Fruit fly (Drosophila melanogaster) whole organism, embryonic: ENCODE measurements around the gene Rpp30.

ENCODE experiments used
- Asciz ChIP-seq: fragments of 200-800 bp; sonication (Bioruptor generic); optimal IDR thresholded peaks from 2 replicates; lab custom pipeline; 2017; ENCODE audit warnings: missing biosample characterization, mild to moderate bottlenecking, missing genetic modification characterization, missing genetic modification reagents
- CG10431 ChIP-seq: fragments of 200-800 bp; sonication (Bioruptor generic); optimal IDR thresholded peaks from 3 replicates; lab custom pipeline; 2018; ENCODE audit warnings: missing biosample characterization, mild to moderate bottlenecking, missing genetic modification characterization
- CG11456 ChIP-seq: fragments of 200-800 bp; sonication (Bioruptor generic); IDR thresholded peaks from 3 replicates; pipeline ENCODE4 v1.3.6; 2022; ENCODE audit warnings: missing biosample characterization, missing genetic modification characterization
- CG11723 ChIP-seq: fragments of 200-800 bp; sonication (Bioruptor generic); optimal IDR thresholded peaks from 2 replicates; lab custom pipeline; 2017; ENCODE audit warnings: missing biosample characterization, mild to moderate bottlenecking, missing genetic modification characterization
- CG12071 ChIP-seq: fragments of 200-800 bp; sonication (Bioruptor generic); optimal IDR thresholded peaks from 3 replicates; lab custom pipeline; 2018; ENCODE audit warnings: missing biosample characterization, mild to moderate bottlenecking, missing genetic modification characterization
- CG12942 ChIP-seq: fragments of 200-800 bp; sonication (Bioruptor generic); optimal IDR thresholded peaks from 3 replicates; lab custom pipeline; 2016; ENCODE audit warnings: missing biosample characterization, missing genetic modification characterization
- CG14860 ChIP-seq: fragments of 200-800 bp; sonication (Bioruptor generic); IDR thresholded peaks from 3 replicates; pipeline ENCODE4 v1.3.6; 2022; ENCODE audit warnings: missing biosample characterization, missing genetic modification characterization; ENCODE audit not compliant: partially characterized antibody
- CG15479 ChIP-seq: fragments of 200-800 bp; sonication (Bioruptor generic); optimal IDR thresholded peaks from 3 replicates; lab custom pipeline; 2019; ENCODE audit warnings: missing biosample characterization, mild to moderate bottlenecking, missing genetic modification characterization, moderate library complexity
- CG1602 ChIP-seq: fragments of 200-800 bp; sonication (Bioruptor generic); optimal IDR thresholded peaks from 3 replicates; lab custom pipeline; 2016; ENCODE audit warnings: missing biosample characterization, missing genetic modification characterization
- CG18011 ChIP-seq: fragments of 200-800 bp; sonication (Bioruptor generic); optimal IDR thresholded peaks from 2 replicates; lab custom pipeline; 2017; ENCODE audit warnings: missing biosample characterization, missing genetic modification characterization, mild to moderate bottlenecking, moderate library complexity, missing genotype
- CG30020 ChIP-seq: fragments of 200-800 bp; optimal IDR thresholded peaks from 2 replicates; lab custom pipeline; 2019; ENCODE audit warnings: missing biosample characterization, mild to moderate bottlenecking, missing genetic modification characterization, moderate library complexity
- CG34422 ChIP-seq: fragments of 200-800 bp; sonication (Bioruptor generic); IDR thresholded peaks from 3 replicates; pipeline ENCODE4 v1.3.6; 2022; ENCODE audit warnings: missing biosample characterization, missing genetic modification characterization
- CG4360 ChIP-seq: fragments of 200-800 bp; sonication (Bioruptor generic); IDR thresholded peaks from 2 replicates; pipeline ENCODE4 v1.3.6; 2022; ENCODE audit warnings: missing biosample characterization, missing genetic modification characterization
- CG43689 ChIP-seq: fragments of 200-800 bp; sonication (Bioruptor generic); IDR thresholded peaks from 2 replicates; pipeline ENCODE4 v1.3.6; 2022; ENCODE audit warnings: missing biosample characterization, missing genetic modification characterization
- CG5245 ChIP-seq: fragments of 200-800 bp; sonication (Bioruptor generic); optimal IDR thresholded peaks from 3 replicates; lab custom pipeline; 2016; ENCODE audit warnings: missing biosample characterization, missing genetic modification characterization
- CG9609 ChIP-seq: fragments of 200-800 bp; sonication (Bioruptor generic); optimal IDR thresholded peaks from 3 replicates; lab custom pipeline; 2016; ENCODE audit warnings: missing biosample characterization, missing genetic modification characterization
- D ChIP-seq, 2 experiments: fragments of 200-800 bp in 1 of 2; fragments of >200 bp in 1 of 2; sonication (Bioruptor generic) in 1 of 2; optimal IDR thresholded peaks; 2 replicates in 1 of 2; 3 replicates in 1 of 2; lab custom pipeline; 2017; ENCODE audit warnings: mild to moderate bottlenecking in 1 of 2, missing biosample characterization in 1 of 2, missing genetic modification characterization in 1 of 2, missing genetic modification reagents in 1 of 2
- Dip2 ChIP-seq: fragments of 200-800 bp; sonication (Bioruptor generic); IDR thresholded peaks from 2 replicates; pipeline ENCODE4 v1.3.6; 2022; ENCODE audit warnings: missing biosample characterization, missing genetic modification characterization
- Drgx ChIP-seq: fragments of 200-800 bp; sonication (Bioruptor generic); IDR thresholded peaks from 2 replicates; pipeline ENCODE4 v1.3.6; 2022; ENCODE audit warnings: missing biosample characterization, missing genetic modification characterization
- ERR ChIP-seq: fragments of 200-800 bp; sonication (Bioruptor generic); optimal IDR thresholded peaks from 2 replicates; lab custom pipeline; 2016; ENCODE audit warnings: missing biosample characterization, missing genetic modification characterization
- Ets65A ChIP-seq: fragments of 200-800 bp; sonication (Bioruptor generic); peaks from one replicate; lab custom pipeline; 2016; ENCODE audit warnings: missing biosample characterization, missing genetic modification characterization
- Gsc ChIP-seq: fragments of 200-800 bp; sonication (Bioruptor generic); IDR thresholded peaks from 2 replicates; pipeline ENCODE4 v1.3.6; 2022; ENCODE audit warnings: missing biosample characterization, missing genetic modification characterization
- H2.0 ChIP-seq: fragments of 200-800 bp; sonication (Bioruptor generic); IDR thresholded peaks from 2 replicates; pipeline ENCODE4 v1.3.6; 2022; ENCODE audit warnings: missing biosample characterization, missing genetic modification characterization
- HLH4C ChIP-seq: fragments of 200-800 bp; sonication (Bioruptor generic); IDR thresholded peaks from 3 replicates; pipeline ENCODE4 v1.3.6; 2022; ENCODE audit warnings: missing biosample characterization, missing genetic modification characterization; ENCODE audit not compliant: partially characterized antibody
- Hmx ChIP-seq: fragments of 200-800 bp; sonication (Bioruptor generic); optimal IDR thresholded peaks from 2 replicates; lab custom pipeline; 2016; ENCODE audit warnings: missing biosample characterization, missing genetic modification characterization
- Hr51 ChIP-seq, 2 experiments: fragments of 200-800 bp; sonication (Bioruptor generic); optimal IDR thresholded peaks; 2 replicates in 1 of 2; 3 replicates in 1 of 2; lab custom pipeline; 2016 to 2018; ENCODE audit warnings: missing biosample characterization in 2 of 2, missing genetic modification characterization in 2 of 2, mild to moderate bottlenecking in 1 of 2, moderate library complexity in 1 of 2
- MTF-1 ChIP-seq: fragments of 200-800 bp; sonication (Bioruptor generic); optimal IDR thresholded peaks from 2 replicates; lab custom pipeline; 2018; ENCODE audit warnings: missing biosample characterization, mild to moderate bottlenecking, missing genetic modification characterization, borderline replicate concordance
- Med ChIP-seq: fragments of 200-800 bp; sonication (Bioruptor generic); peaks from one replicate; lab custom pipeline; 2016; ENCODE audit warnings: missing biosample characterization, missing genetic modification characterization, mild to moderate bottlenecking, inconsistent platforms, moderate library complexity
- Scr ChIP-seq: fragments of 200-800 bp; sonication (Bioruptor generic); IDR thresholded peaks from 2 replicates; pipeline ENCODE4 v1.3.6; 2022; ENCODE audit warnings: missing biosample characterization, missing genetic modification characterization; ENCODE audit not compliant: partially characterized antibody
- Tbp ChIP-seq: fragments of >200 bp; optimal IDR thresholded peaks from 2 replicates; lab custom pipeline; 2018; ENCODE audit warnings: missing biosample characterization, missing genetic modification characterization
- br ChIP-seq: fragments of >200 bp; optimal IDR thresholded peaks from 2 replicates; lab custom pipeline; 2017
- bsh ChIP-seq, 2 experiments: fragments of 200-800 bp; sonication (Bioruptor generic); optimal IDR thresholded peaks; 2 replicates each; lab custom pipeline; 2017 to 2018; ENCODE audit warnings: mild to moderate bottlenecking in 2 of 2, missing biosample characterization in 2 of 2, missing genetic modification characterization in 2 of 2, moderate library complexity in 1 of 2
- cg ChIP-seq: fragments of 200-800 bp; sonication (Bioruptor generic); optimal IDR thresholded peaks from 3 replicates; lab custom pipeline; 2019; ENCODE audit warnings: missing biosample characterization, mild to moderate bottlenecking, missing genetic modification characterization, moderate library complexity
- chif ChIP-seq, 2 experiments: fragments of 200-800 bp; sonication (Bioruptor generic); optimal IDR thresholded peaks; 3 replicates each; lab custom pipeline; 2016; ENCODE audit warnings: missing biosample characterization in 2 of 2, missing genetic modification characterization in 2 of 2
- dpn ChIP-seq, 2 experiments: fragments of 200-800 bp; sonication (Bioruptor generic); optimal IDR thresholded peaks; 3 replicates each; lab custom pipeline; 2016; ENCODE audit warnings: missing biosample characterization in 2 of 2, missing genetic modification characterization in 2 of 2
- exex ChIP-seq: fragments of 200-800 bp; sonication (Bioruptor generic); optimal IDR thresholded peaks from 4 replicates; lab custom pipeline; 2018; ENCODE audit warnings: missing biosample characterization, mild to moderate bottlenecking, missing genetic modification characterization, moderate library complexity
- fd102C ChIP-seq: fragments of 200-800 bp; sonication (Bioruptor generic); optimal IDR thresholded peaks from 2 replicates; lab custom pipeline; 2018; ENCODE audit warnings: missing biosample characterization, mild to moderate bottlenecking, missing genetic modification characterization, moderate library complexity
- h ChIP-seq: fragments of >200 bp; optimal IDR thresholded peaks from 2 replicates; lab custom pipeline; 2017
- oc ChIP-seq: fragments of 200-800 bp; sonication (Bioruptor generic); optimal IDR thresholded peaks from 2 replicates; lab custom pipeline; 2018; ENCODE audit warnings: missing biosample characterization, mild to moderate bottlenecking, missing genetic modification characterization, moderate library complexity
- sc ChIP-seq, 3 experiments: fragments of >200 bp in 2 of 3; fragments of 200-800 bp in 1 of 3; sonication (Bioruptor generic) in 1 of 3; optimal IDR thresholded peaks; 2 replicates in 2 of 3; 3 replicates in 1 of 3; lab custom pipeline; 2017; ENCODE audit warnings: mild to moderate bottlenecking in 1 of 3, missing biosample characterization in 1 of 3, missing genetic modification characterization in 1 of 3, missing genetic modification reagents in 1 of 3
- scrt ChIP-seq: fragments of 200-800 bp; sonication (Bioruptor generic); optimal IDR thresholded peaks from 2 replicates; lab custom pipeline; 2018; ENCODE audit warnings: missing biosample characterization, mild to moderate bottlenecking, missing genetic modification characterization, moderate library complexity
- slbo ChIP-seq: fragments of 200-800 bp; sonication (Bioruptor generic); IDR thresholded peaks from 2 replicates; pipeline ENCODE4 v1.3.6; 2022; ENCODE audit warnings: missing biosample characterization, missing genetic modification characterization
- sna ChIP-seq: fragments of 200-800 bp; sonication (Bioruptor generic); IDR thresholded peaks from 2 replicates; pipeline ENCODE4 v1.3.6; 2022; ENCODE audit warnings: missing biosample characterization, missing genetic modification characterization; ENCODE audit not compliant: partially characterized antibody
- trem ChIP-seq: fragments of 200-800 bp; optimal IDR thresholded peaks from 3 replicates; lab custom pipeline; 2019; ENCODE audit warnings: missing biosample characterization, mild to moderate bottlenecking, missing genetic modification characterization, moderate library complexity
- usp ChIP-seq: fragments of >200 bp; optimal IDR thresholded peaks from 2 replicates; lab custom pipeline; 2017; ENCODE audit warnings: missing biosample characterization, missing genetic modification characterization

The Rpp30 gene

DNA sequence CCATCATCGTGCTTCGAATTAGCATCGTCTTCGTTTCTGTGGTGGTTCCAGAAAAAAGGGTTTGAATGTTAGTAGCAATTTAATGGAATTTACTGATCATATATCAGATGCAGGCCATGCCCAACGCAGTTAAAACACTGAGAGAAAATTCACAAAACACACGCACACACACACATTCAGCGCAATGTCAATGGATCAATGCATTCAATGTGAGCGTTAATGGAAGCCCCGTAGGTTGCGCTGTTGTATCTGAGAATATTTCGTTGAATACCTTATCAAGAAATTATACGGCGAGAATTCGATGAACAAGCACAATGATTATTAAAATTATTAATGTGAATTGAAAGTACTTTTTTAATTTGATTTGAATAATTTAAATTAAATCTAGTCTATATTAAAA lies 23.9 kb downstream of the Rpp30 start:
- TF ChIP-seq D (optimal IDR thresholded peaks at IDR 0.05; lab: Kevin White, UChicago) (no peak), D (GFP tag; optimal IDR thresholded peaks at IDR 0.05; lab: Kevin White, UChicago) (no peak), Ets65A (GFP tag; lab: Kevin White, UChicago) (peak; percentile 15)

DNA sequence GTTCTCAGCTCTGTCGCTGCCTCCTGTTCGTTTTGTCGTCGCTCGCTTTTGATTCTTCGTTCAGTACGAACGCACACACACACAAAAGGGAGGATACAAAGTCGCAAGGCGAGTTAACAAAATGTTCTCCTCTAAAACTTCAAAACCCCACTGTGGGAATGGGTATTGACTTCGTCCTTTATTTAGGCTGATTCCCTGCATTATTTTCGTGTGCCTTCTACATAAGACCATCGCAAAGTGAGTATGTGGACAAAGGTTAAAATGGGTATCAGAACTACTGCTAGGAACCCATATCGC lies 26.8 kb downstream of the Rpp30 start:
- TF ChIP-seq h (lab: Kevin White, UChicago) = no peak
- 0 out of 3 replicates have a peak, but pooled peaks have one; percentile 4 for TF ChIP-seq HLH4C

DNA sequence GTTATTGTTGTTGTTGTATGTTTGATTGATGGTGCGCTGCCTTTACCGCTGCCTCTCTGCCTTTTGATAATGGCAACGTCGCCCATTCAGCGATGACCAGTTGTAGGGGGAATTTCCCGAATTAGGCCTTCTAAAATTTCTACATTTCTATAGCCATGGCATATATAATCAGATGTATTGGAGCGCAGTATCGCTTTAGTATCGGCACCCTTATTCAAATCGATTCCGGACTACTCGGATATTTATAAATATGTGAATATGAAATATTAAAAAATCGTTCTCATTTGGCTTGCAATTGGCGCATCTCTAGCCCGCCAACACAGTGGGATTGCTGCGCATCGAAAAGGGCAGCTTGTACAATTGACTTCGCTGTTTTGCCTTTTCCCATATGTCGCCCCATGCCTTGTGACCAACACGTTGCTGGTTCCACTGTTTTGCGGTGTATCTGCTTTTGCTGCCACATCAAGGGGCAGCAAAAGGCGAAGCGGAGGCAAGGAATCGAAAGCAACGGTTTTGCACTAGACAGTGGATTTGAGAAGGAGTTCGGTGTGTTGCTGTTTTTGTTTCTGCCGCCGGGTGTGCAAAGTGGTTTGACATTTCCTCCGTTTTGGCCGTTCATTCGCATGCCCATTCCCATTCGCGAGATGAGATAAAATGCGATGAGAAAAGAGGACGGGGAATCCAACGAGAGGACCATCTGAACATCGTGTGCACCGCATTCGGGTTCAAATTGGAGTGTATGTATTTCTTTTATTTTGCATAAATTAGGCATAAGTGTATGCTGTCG lies 27.4 kb downstream of the Rpp30 start:
- TF ChIP-seq oc (tag; lab: Kevin White, UChicago) = no peak
- TF ChIP-seq CG5245 (GFP tag; lab: Kevin White, UChicago) = peak; percentile 39
- TF ChIP-seq CG11456 (GFP tag; lab: Robert Waterston, UW) = peak; percentile 68; the same call in 2 of the 3 replicates
- peak; percentile 49 to 56 for TF ChIP-seq chif (GFP tag; optimal IDR thresholded peaks at IDR 0.05; lab: Kevin White, UChicago)
- TF ChIP-seq Tbp (GFP tag; lab: Kevin White, UChicago) = no peak
- TF ChIP-seq MTF-1 (GFP tag; lab: Kevin White, UChicago) = peak; percentile 34
- no peak for TF ChIP-seq CG11723 (GFP tag; lab: Kevin White, UChicago)
- TF ChIP-seq Hmx (GFP tag; lab: Kevin White, UChicago) = no peak
- TF ChIP-seq Dip2 (GFP tag; lab: Robert Waterston, UW) = no peak
- TF ChIP-seq CG30020 (tag; lab: Kevin White, UChicago) = no peak
- peak; percentile 18 for TF ChIP-seq CG10431 (GFP tag; lab: Kevin White, UChicago)
- no peak; the same call in 2 of the 3 replicates for TF ChIP-seq CG34422
- peak; percentile 26 for TF ChIP-seq exex (tag; lab: Kevin White, UChicago)
- peak; percentile 31 for TF ChIP-seq CG9609
- TF ChIP-seq trem = no peak
- peak; percentile 79 for TF ChIP-seq Med
- no peak for TF ChIP-seq usp (GFP tag; lab: Kevin White, UChicago)
- TF ChIP-seq scrt (GFP tag; lab: Kevin White, UChicago) = peak; percentile 56
- TF ChIP-seq CG18011 = no peak
- no peak for TF ChIP-seq ERR (GFP tag; lab: Kevin White, UChicago)
- no peak for TF ChIP-seq cg (GFP tag; lab: Kevin White, UChicago)
- no peak for TF ChIP-seq br
- TF ChIP-seq sc (optimal IDR thresholded peaks at IDR 0.05; lab: Kevin White, UChicago) = no peak
- no peak for TF ChIP-seq sc (GFP tag; optimal IDR thresholded peaks at IDR 0.05; lab: Kevin White, UChicago)
- no peak for TF ChIP-seq sna
- peak; percentile 67 for TF ChIP-seq Drgx (GFP tag; lab: Robert Waterston, UW)
- no peak for TF ChIP-seq fd102C (GFP tag; lab: Kevin White, UChicago)
- peak; percentile 74; the same call in 1 of the 2 replicates for TF ChIP-seq slbo (GFP tag; lab: Robert Waterston, UW)
- TF ChIP-seq Asciz (GFP tag; lab: Kevin White, UChicago) = peak; percentile 16
- TF ChIP-seq Hr51 (GFP tag; optimal IDR thresholded peaks at IDR 0.05; lab: Kevin White, UChicago) = peak; percentile 44 to 70
- TF ChIP-seq CG1602 (GFP tag; lab: Kevin White, UChicago) = peak; percentile 41
- 0 out of 2 replicates have a peak, but pooled peaks have one; percentile 7 for TF ChIP-seq CG43689
- no peak for TF ChIP-seq CG4360 (GFP tag; lab: Robert Waterston, UW)
- peak; percentile 56 to 75 for TF ChIP-seq bsh (GFP tag; optimal IDR thresholded peaks at IDR 0.05; lab: Kevin White, UChicago)
- no peak for TF ChIP-seq Scr (GFP tag; lab: Robert Waterston, UW)
- no peak for TF ChIP-seq CG14860
- TF ChIP-seq CG12942 (GFP tag; lab: Kevin White, UChicago) = peak; percentile 25
- TF ChIP-seq dpn (GFP tag; optimal IDR thresholded peaks at IDR 0.05; lab: Kevin White, UChicago) = peak; percentile 63 to 67
- TF ChIP-seq CG15479 (GFP tag; lab: Kevin White, UChicago) = peak; percentile 49
- TF ChIP-seq CG12071 (GFP tag; lab: Kevin White, UChicago) = no peak
- 0 out of 2 replicates have a peak, but pooled peaks have one; percentile 33 for TF ChIP-seq Gsc (GFP tag; lab: Robert Waterston, UW)
- TF ChIP-seq H2.0 = peak; percentile 34; the same call in 1 of the 2 replicates
